Worm (Caenorhabditis elegans): ENCODE results near the gene ceh-79.
A peak's percentile ranks its signal among the peaks of the same experiment; 100 is the strongest.

ceh-79 gene

DNA sequence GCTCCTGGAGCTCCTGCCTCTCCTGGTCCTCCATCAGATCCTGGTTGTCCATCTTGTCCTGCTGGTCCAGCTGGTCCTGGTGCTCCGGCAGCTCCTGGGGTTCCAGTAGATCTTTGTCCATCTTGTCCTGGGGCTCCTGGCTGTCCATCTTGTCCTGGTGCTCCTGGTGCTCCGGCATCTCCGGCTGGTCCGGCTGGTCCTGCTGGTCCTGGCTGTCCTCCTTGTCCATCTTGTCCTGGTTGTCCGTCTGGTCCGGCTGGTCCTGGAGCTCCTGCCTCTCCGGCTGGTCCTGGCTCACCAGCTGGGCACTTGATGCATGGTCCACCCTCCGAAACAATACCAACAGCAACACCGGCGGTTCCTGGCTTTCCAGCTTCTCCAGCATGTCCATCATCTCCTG is 15.6 kb downstream of the ceh-79 start:
- TF ChIP-seq set-16 (GFP tag; IDR thresholded peaks at IDR 0.05), result peak; percentile 98
- TF ChIP-seq madf-5 (GFP tag; IDR thresholded peaks at IDR 0.05), result 0 out of 4 replicates have a peak, but pooled peaks of 1 of the 2 experiments have one; percentile 7
- 0 out of 2 replicates have a peak, but pooled peaks have one; percentile 10 for TF ChIP-seq dmd-8 (GFP tag; IDR thresholded peaks at IDR 0.05)

ce11 chrV:13317911-13318502 is 16.4 kb downstream of the ceh-79 start, which contains the start of the genes col-161 and srh-18:
Gene col-161 (minus strand): TSS chrV:13318011.
Gene srh-18 (plus strand): TSS chrV:13318452.
- TF ChIP-seq aha-1 (tag) (peak; percentile 33), ceh-28 (tag; optimal IDR thresholded peaks at IDR 0.05) (no peak)

ce11 chrV:13320676-13321075 is 19.0 kb downstream of the ceh-79 start, which contains the start of gene srh-15:
Gene srh-15 (plus strand): TSS chrV:13320976.
- TF ChIP-seq fkh-10 (GFP tag; optimal IDR thresholded peaks at IDR 0.05) (no peak), unc-62 (GFP tag; optimal IDR thresholded peaks at IDR 0.05 in 1 of 2) (peak in 1 of 2 experiments; percentile 73), unc-62 (tag; optimal IDR thresholded peaks at IDR 0.05) (no peak), lsy-2 (tag; optimal IDR thresholded peaks at IDR 0.05) (no peak)

- TF ChIP-seq unc-62 (GFP tag; optimal IDR thresholded peaks at IDR 0.05 in 1 of 2) (peak in 1 of 2 experiments; percentile 3), unc-62 (tag; optimal IDR thresholded peaks at IDR 0.05) (no peak), aha-1 (tag) (peak; percentile 56), dve-1 (tag; optimal IDR thresholded peaks at IDR 0.05; ENCODE audit: insufficient read depth) (peak; percentile 11), tag-97 (GFP tag; IDR thresholded peaks at IDR 0.05) (no peak), dmd-6 (GFP tag; IDR thresholded peaks at IDR 0.05) (peak; percentile 48), tra-1 (GFP tag; IDR thresholded peaks at IDR 0.05) (no peak), php-3 (GFP tag; IDR thresholded peaks at IDR 0.05) (peak; percentile 90), nhr-28 (tag; optimal IDR thresholded peaks at IDR 0.05) (peak; percentile 2), unc-130 (GFP tag; optimal IDR thresholded peaks at IDR 0.05) (no peak), mdl-1 (tag; optimal IDR thresholded peaks at IDR 0.05) (no peak), daf-16 (GFP tag; optimal IDR thresholded peaks at IDR 0.05) (no peak), daf-16 (tag; optimal IDR thresholded peaks at IDR 0.05) (peak; percentile 52), nhr-48 (tag; optimal IDR thresholded peaks at IDR 0.05) (peak; percentile 9), R02D3.7 (tag; optimal IDR thresholded peaks at IDR 0.05) (no peak), pqm-1 (tag; optimal IDR thresholded peaks at IDR 0.05) (peak; percentile 22)
Observed at ce11 chrV:13324933-13325760, 23.5 kb downstream of the ceh-79 start, which contains the start of gene C50B6.7. Gene C50B6.7 (minus strand): TSS chrV:13324983.

DNA sequence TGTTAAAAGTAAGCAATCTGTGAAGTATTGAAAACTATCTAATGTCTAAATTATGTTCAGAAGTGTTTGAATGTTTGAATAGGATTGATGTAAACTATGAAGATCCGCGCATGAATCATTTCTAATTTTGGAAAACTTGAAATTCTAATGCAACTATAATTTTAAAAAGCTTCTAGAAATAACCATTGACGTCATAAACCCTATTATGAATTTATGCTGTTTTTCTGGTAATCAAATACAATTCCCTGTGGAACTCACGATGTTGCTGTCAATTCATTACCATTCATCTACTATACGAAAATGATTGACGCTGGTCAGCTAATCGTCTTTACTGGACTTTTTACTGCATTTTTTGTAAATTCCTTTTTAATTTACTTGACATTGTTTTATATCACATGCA is 25.8 kb downstream of the ceh-79 start, which contains the start of gene str-37:
Gene str-37 (plus strand): TSS at position 301 of the 400 bp plus-strand sequence.
- TF ChIP-seq snpc-4 (tag; optimal IDR thresholded peaks at IDR 0.05), result no peak
- no peak for TF ChIP-seq zfp-2 (tag; optimal IDR thresholded peaks at IDR 0.05)
- no peak for TF ChIP-seq ztf-7 (tag; optimal IDR thresholded peaks at IDR 0.05)
- no peak for TF ChIP-seq nhr-41 (GFP tag; IDR thresholded peaks at IDR 0.05)

DNA sequence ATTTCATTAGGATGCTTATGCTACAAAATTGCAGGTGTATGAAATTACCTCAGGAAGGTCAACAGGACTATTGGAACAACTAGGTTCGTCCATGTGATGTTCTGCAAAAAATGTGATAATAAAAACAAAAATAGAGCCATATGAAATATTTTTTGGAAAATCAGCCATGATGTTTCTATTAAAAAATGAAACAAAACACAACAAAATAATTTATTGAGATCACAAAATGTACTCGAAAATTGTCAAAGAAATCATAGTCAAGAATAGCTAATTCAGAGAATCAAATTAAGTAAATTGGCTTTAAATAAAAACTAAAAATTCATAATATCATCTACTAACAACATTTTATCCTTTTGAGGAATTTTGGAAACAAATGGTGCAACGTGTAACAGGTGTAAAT is 29.3 kb downstream of the ceh-79 start, which contains the start of gene nhr-129:
Gene nhr-129 (minus strand): TSS at position 101 of the 400 bp plus-strand sequence.
- TF ChIP-seq jun-1 (tag; optimal IDR thresholded peaks at IDR 0.05), result no peak
- TF ChIP-seq nhr-237 (tag; optimal IDR thresholded peaks at IDR 0.05), result no peak
- TF ChIP-seq ZK337.2 (GFP tag; IDR thresholded peaks at IDR 0.05), result no peak
- TF ChIP-seq ceh-20 (GFP tag; IDR thresholded peaks at IDR 0.05), result no peak
- TF ChIP-seq nhr-11 (tag; optimal IDR thresholded peaks at IDR 0.05), result no peak
- no peak for TF ChIP-seq ctbp-1 (GFP tag; IDR thresholded peaks at IDR 0.05)
- TF ChIP-seq saeg-2 (GFP tag; IDR thresholded peaks at IDR 0.05), result no peak
- TF ChIP-seq mdl-1 (tag; optimal IDR thresholded peaks at IDR 0.05), result no peak

Data from whole organism, L4 larva.